Worm (Caenorhabditis elegans) whole organism, young adult: ENCODE data around the gene F48F5.8.
A peak's percentile ranks its signal among the peaks of the same experiment; 100 is the strongest.

Experiments
- B0261.1 ChIP-seq: sonication (generic microtip); optimal IDR thresholded peaks from 2 replicates; lab custom pipeline; 2016; ENCODE audit warnings: mild to moderate bottlenecking, missing genetic modification characterization, moderate library complexity, missing compliant biosample characterization
- F22D6.2 ChIP-seq: sonication (generic microtip); optimal IDR thresholded peaks from 2 replicates; lab custom pipeline; 2016; ENCODE audit warnings: mild to moderate bottlenecking, missing genetic modification characterization, missing compliant biosample characterization
- F37B4.10 ChIP-seq: fragments of 200-800 bp; sonication (Bioruptor generic); IDR thresholded peaks from 2 replicates; pipeline ENCODE4 v1.3.6; 2022; ENCODE audit warnings: missing genetic modification characterization, missing compliant biosample characterization
- F49E8.2 ChIP-seq: sonication (generic microtip); optimal IDR thresholded peaks from 3 replicates; lab custom pipeline; 2017; ENCODE audit warnings: missing genetic modification characterization, mild to moderate bottlenecking, missing compliant biosample characterization, antibody characterized with exemption, moderate library complexity; ENCODE audit not compliant: insufficient read depth
- F52B5.7 ChIP-seq: sonication (generic microtip); optimal IDR thresholded peaks from 2 replicates; lab custom pipeline; 2016; ENCODE audit warnings: mild to moderate bottlenecking, missing genetic modification characterization, missing compliant biosample characterization
- F55B11.4 ChIP-seq: sonication (generic microtip); optimal IDR thresholded peaks from 2 replicates; lab custom pipeline; 2016; ENCODE audit warnings: missing compliant biosample characterization, missing genetic modification characterization, borderline replicate concordance; ENCODE audit not compliant: insufficient read depth
- F57C9.4 ChIP-seq: sonication (generic microtip); optimal IDR thresholded peaks from 2 replicates; lab custom pipeline; 2017; ENCODE audit warnings: mild to moderate bottlenecking, missing genetic modification characterization, missing compliant biosample characterization
- akir-1 ChIP-seq: fragments of 200-800 bp; sonication (Bioruptor generic); optimal IDR thresholded peaks from 2 replicates; lab custom pipeline; 2018; ENCODE audit warnings: mild to moderate bottlenecking, missing genetic modification characterization, moderate library complexity, missing compliant biosample characterization
- ama-1 ChIP-seq, 3 experiments: fragments of 150-350 bp in 1 of 3; sonication (generic microtip) in 2 of 3; optimal IDR thresholded peaks; 2 replicates each; lab custom pipeline; 2014 to 2018; ENCODE audit warnings: missing biosample characterization in 2 of 3, missing genetic modification characterization in 2 of 3, missing genetic modification reagents in 2 of 3
- attf-3 ChIP-seq: fragments of 200-800 bp; sonication (Bioruptor generic); conservative IDR thresholded peaks from 2 replicates; pipeline ENCODE4 v1.3.6; 2022; ENCODE audit warnings: missing genetic modification reagents, missing genetic modification characterization, missing compliant biosample characterization
- ceh-58 ChIP-seq: fragments of 200-800 bp; sonication (Bioruptor generic); IDR thresholded peaks from 2 replicates; pipeline ENCODE4 v1.3.6; 2022; ENCODE audit warnings: missing genetic modification characterization, missing compliant biosample characterization
- die-1 ChIP-seq: sonication (generic microtip); optimal IDR thresholded peaks from 2 replicates; lab custom pipeline; 2016; ENCODE audit warnings: missing genotype, mild to moderate bottlenecking, missing genetic modification characterization, missing compliant biosample characterization
- dpl-1 ChIP-seq: fragments of 150-350 bp; optimal IDR thresholded peaks from 2 replicates; lab custom pipeline; 2014; ENCODE audit warnings: missing biosample characterization, missing genetic modification reagents, missing genetic modification characterization
- egrh-3 ChIP-seq: fragments of 200-800 bp; sonication (Bioruptor generic); IDR thresholded peaks from 2 replicates; pipeline ENCODE4 v1.3.6; 2022; ENCODE audit warnings: missing genetic modification reagents, missing genetic modification characterization, missing compliant biosample characterization
- ekl-4 ChIP-seq: fragments of 200-800 bp; sonication (Bioruptor generic); IDR thresholded peaks from 2 replicates; pipeline ENCODE4 v1.3.6; 2022; ENCODE audit warnings: missing genetic modification reagents, missing genetic modification characterization, missing compliant biosample characterization
- hlh-12 ChIP-seq: sonication (generic microtip); optimal IDR thresholded peaks from 2 replicates; lab custom pipeline; 2016; ENCODE audit warnings: missing genetic modification characterization, missing compliant biosample characterization
- hlh-26 ChIP-seq: fragments of 200-800 bp; sonication (Bioruptor generic); conservative IDR thresholded peaks from 2 replicates; pipeline ENCODE4 v1.3.6; 2022; ENCODE audit warnings: missing genetic modification reagents, missing genetic modification characterization, missing compliant biosample characterization
- hmg-1.2 ChIP-seq: fragments of 200-800 bp; sonication (Bioruptor generic); IDR thresholded peaks from 2 replicates; pipeline ENCODE4 v1.3.6; 2022; ENCODE audit warnings: missing genetic modification reagents, missing genetic modification characterization, missing compliant biosample characterization
- hmg-20 ChIP-seq: fragments of 200-800 bp; sonication (Bioruptor generic); IDR thresholded peaks from 2 replicates; pipeline ENCODE4 v1.3.6; 2022; ENCODE audit warnings: missing genetic modification reagents, missing genetic modification characterization, missing compliant biosample characterization
- hsf-1 ChIP-seq: fragments of 200-800 bp; sonication (Bioruptor generic); IDR thresholded peaks from 2 replicates; pipeline ENCODE4 v1.3.6; 2022; ENCODE audit warnings: missing genetic modification reagents, missing genetic modification characterization, missing compliant biosample characterization
- lag-1 ChIP-seq: fragments of 200-800 bp; sonication (Bioruptor generic); IDR thresholded peaks from 2 replicates; pipeline ENCODE4 v1.3.6; 2022; ENCODE audit warnings: missing genetic modification reagents, missing genetic modification characterization, missing compliant biosample characterization
- let-607 ChIP-seq, 2 experiments: fragments of 200-800 bp in 1 of 2; sonication (Bioruptor generic) in 1 of 2; sonication (generic microtip) in 1 of 2; optimal IDR thresholded peaks; 2 replicates each; lab custom pipeline; 2016 to 2018; ENCODE audit warnings: mild to moderate bottlenecking in 2 of 2, missing compliant biosample characterization in 2 of 2, missing genetic modification characterization in 2 of 2, moderate library complexity in 2 of 2, missing genotype in 1 of 2
- lin-26 ChIP-seq: fragments of 200-800 bp; sonication (Bioruptor generic); IDR thresholded peaks from 2 replicates; pipeline ENCODE4 v1.3.6; 2022; ENCODE audit warnings: missing genetic modification reagents, missing genetic modification characterization, missing compliant biosample characterization
- lsl-1 ChIP-seq: fragments of 200-800 bp; sonication (Bioruptor generic); optimal IDR thresholded peaks from 2 replicates; lab custom pipeline; 2018; ENCODE audit warnings: mild to moderate bottlenecking, missing genetic modification characterization, moderate library complexity, missing compliant biosample characterization
- madf-8 ChIP-seq: fragments of 200-800 bp; sonication (Bioruptor generic); conservative IDR thresholded peaks from 2 replicates; pipeline ENCODE4 v1.3.6; 2022; ENCODE audit warnings: missing genetic modification reagents, missing genetic modification characterization, missing compliant biosample characterization
- nfya-1 ChIP-seq: sonication (generic microtip); optimal IDR thresholded peaks from 2 replicates; lab custom pipeline; 2017; ENCODE audit warnings: antibody characterized with exemption, missing compliant biosample characterization, missing genetic modification characterization, borderline replicate concordance; ENCODE audit not compliant: insufficient read depth
- nhr-27 ChIP-seq: fragments of 200-800 bp; sonication (Bioruptor generic); optimal IDR thresholded peaks from 2 replicates; lab custom pipeline; 2018; ENCODE audit warnings: mild to moderate bottlenecking, missing genetic modification characterization, moderate library complexity, missing compliant biosample characterization
- rcor-1 ChIP-seq: fragments of 200-800 bp; sonication (Bioruptor generic); IDR thresholded peaks from 2 replicates; pipeline ENCODE4 v1.3.6; 2022; ENCODE audit warnings: missing genetic modification reagents, missing genetic modification characterization, missing compliant biosample characterization
- rpc-1 ChIP-seq, 2 experiments: fragments of 150-350 bp in 1 of 2; sonication (generic microtip) in 1 of 2; optimal IDR thresholded peaks; 2 replicates each; lab custom pipeline; 2014 to 2018; ENCODE audit warnings: missing biosample characterization in 1 of 2, missing genetic modification characterization in 1 of 2, missing genetic modification reagents in 1 of 2, missing genotype in 1 of 2
- sea-2 ChIP-seq: fragments of 200-800 bp; sonication (Bioruptor generic); IDR thresholded peaks from 2 replicates; pipeline ENCODE4 v1.3.6; 2022; ENCODE audit warnings: missing genetic modification characterization, missing compliant biosample characterization
- snpc-4 ChIP-seq, 5 experiments: fragments of 150-350 bp in 1 of 5; sonication (generic microtip) in 4 of 5; optimal IDR thresholded peaks; 2 replicates each; lab custom pipeline; 2014 to 2018; ENCODE audit warnings: missing genetic modification characterization in 5 of 5, missing biosample characterization in 3 of 5, antibody characterized with exemption in 2 of 5, mild to moderate bottlenecking in 2 of 5, missing compliant biosample characterization in 2 of 5, missing genotype in 2 of 5, moderate library complexity in 2 of 5, missing genetic modification reagents in 1 of 5
- tbp1 ChIP-seq: fragments of 200-800 bp; sonication (Bioruptor generic); optimal IDR thresholded peaks from 2 replicates; lab custom pipeline; 2018; ENCODE audit warnings: mild to moderate bottlenecking, missing genetic modification characterization, missing compliant biosample characterization
- xnd-1 ChIP-seq: sonication (generic microtip); optimal IDR thresholded peaks from 2 replicates; lab custom pipeline; 2016; ENCODE audit warnings: missing genotype, missing genetic modification reagents, missing genetic modification characterization, missing compliant biosample characterization

The F48F5.8 gene

DNA sequence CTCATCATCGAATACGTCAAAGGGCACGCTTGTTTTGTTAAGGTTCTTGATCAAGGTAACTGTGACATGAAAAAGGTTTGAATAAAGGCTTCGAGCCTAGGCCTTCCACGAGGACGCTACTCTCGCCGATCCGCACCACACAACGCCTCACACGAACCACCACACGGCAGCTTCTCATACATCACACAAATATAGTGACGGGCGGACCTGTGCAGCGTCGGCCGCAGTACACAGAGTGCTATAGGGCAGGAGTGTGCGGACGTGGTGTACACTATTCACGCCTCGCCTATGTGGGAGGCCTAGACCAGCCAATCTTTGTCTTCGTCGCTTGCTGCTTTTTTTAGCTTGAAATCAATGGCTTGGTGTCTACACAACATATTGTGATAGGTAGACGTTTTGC lies 30.5 kb downstream of the F48F5.8 start:
- TF ChIP-seq nfya-1 (tag; lab: Kevin White, UChicago) (no peak), dpl-1 (GFP tag; lab: Kevin White, UChicago) (no peak), snpc-4 (GFP tag; optimal IDR thresholded peaks at IDR 0.05; lab: Kevin White, UChicago) (peak; percentile 77), snpc-4 (tag; optimal IDR thresholded peaks at IDR 0.05; lab: Kevin White, UChicago) (peak; percentile 85 to 96 (median 90)), hmg-20 (GFP tag; lab: Robert Waterston, UW) (no peak), xnd-1 (tag; lab: Kevin White, UChicago) (no peak), F49E8.2 (tag; lab: Kevin White, UChicago) (no peak), hmg-1.2 (GFP tag; lab: Robert Waterston, UW) (peak; percentile 48)

ce11 chrV:20457155-20457554 lies 32.0 kb downstream of the F48F5.8 start:
- TF ChIP-seq hlh-26 (GFP tag; lab: Robert Waterston, UW) (no peak), akir-1 (GFP tag; lab: Kevin White, UChicago) (no peak)

ce11 chrV:20460808-20461207 lies 35.7 kb downstream of the F48F5.8 start, which contains the start of gene B0250.18:
Gene B0250.18, minus strand, starts transcription at chrV:20460908.
- TF ChIP-seq rpc-1 (optimal IDR thresholded peaks at IDR 0.05; lab: Kevin White, UChicago) (no peak), rpc-1 (tag; optimal IDR thresholded peaks at IDR 0.05; lab: Kevin White, UChicago) (no peak), B0261.1 (no peak), lag-1 (GFP tag; lab: Robert Waterston, UW) (no peak), hlh-12 (no peak)

DNA sequence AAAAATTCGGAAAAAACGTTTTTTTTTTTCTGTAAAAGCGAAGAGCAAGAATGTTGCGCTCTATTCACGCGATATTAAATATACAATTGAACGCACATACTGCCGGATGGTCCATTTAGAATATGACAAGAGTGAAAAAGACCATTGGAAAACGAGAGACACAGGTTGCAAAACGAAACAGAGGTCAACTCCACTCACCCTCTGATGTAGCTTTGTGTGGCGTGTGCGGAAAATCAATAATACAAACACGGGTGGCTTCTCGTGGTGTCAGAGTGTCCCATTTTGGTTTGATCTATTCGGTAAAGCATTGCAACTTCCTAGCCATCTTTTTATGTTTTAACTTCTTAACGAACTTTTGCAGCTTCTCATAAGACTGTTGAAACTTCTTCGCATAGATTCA lies 39.6 kb downstream of the F48F5.8 start:
- TF ChIP-seq die-1 (tag; lab: Kevin White, UChicago) (no peak), egrh-3 (GFP tag; lab: Robert Waterston, UW) (no peak), hmg-1.2 (GFP tag; lab: Robert Waterston, UW) (peak; percentile 78), let-607 (tag; optimal IDR thresholded peaks at IDR 0.05; lab: Kevin White, UChicago) (no peak), hsf-1 (GFP tag; lab: Robert Waterston, UW) (no peak), F55B11.4 (tag; lab: Kevin White, UChicago) (no peak)

- TF ChIP-seq dpl-1 (GFP tag; lab: Kevin White, UChicago) (no peak), F22D6.2 (tag; lab: Kevin White, UChicago) (no peak), F37B4.10 (GFP tag; lab: Robert Waterston, UW) (no peak), nfya-1 (tag; lab: Kevin White, UChicago) (no peak), nhr-27 (no peak), ekl-4 (GFP tag; lab: Robert Waterston, UW) (no peak), ceh-58 (GFP tag; lab: Robert Waterston, UW) (no peak), rcor-1 (GFP tag; lab: Robert Waterston, UW) (no peak), lsl-1 (GFP tag; lab: Kevin White, UChicago) (no peak), ama-1 (optimal IDR thresholded peaks at IDR 0.05; lab: Kevin White, UChicago) (no peak), ama-1 (GFP tag; optimal IDR thresholded peaks at IDR 0.05; lab: Kevin White, UChicago) (no peak), lin-26 (GFP tag; lab: Robert Waterston, UW) (no peak), madf-8 (GFP tag; lab: Robert Waterston, UW) (no peak), sea-2 (GFP tag; lab: Robert Waterston, UW) (no peak), F52B5.7 (tag; lab: Kevin White, UChicago) (no peak), tbp1 (GFP tag; lab: Kevin White, UChicago) (no peak), F57C9.4 (tag; lab: Kevin White, UChicago) (no peak), attf-3 (GFP tag; lab: Robert Waterston, UW) (no peak), egrh-3 (GFP tag; lab: Robert Waterston, UW) (no peak)
These were observed 45.2 kb downstream of the F48F5.8 start, which contains the start of gene B0250.8 for ce11 chrV:20470385-20470784. Gene B0250.8, minus strand, starts transcription at chrV:20470485.
